Fruit fly (Drosophila melanogaster) whole organism, prepupa: Measurements from ENCODE around the gene CG13282.

Experiments used
- Blimp-1 ChIP-seq: fragments of 200-800 bp; sonication (Bioruptor generic); optimal IDR thresholded peaks from 3 replicates; lab custom pipeline; 2017; ENCODE audit warnings: missing biosample characterization, missing genetic modification characterization, mild to moderate bottlenecking, moderate library complexity, missing genetic modification reagents
- CG10631 ChIP-seq: fragments of 200-800 bp; sonication (Bioruptor generic); optimal IDR thresholded peaks from 2 replicates; lab custom pipeline; 2016; ENCODE audit warnings: missing biosample characterization, missing genetic modification characterization
- CG11294 ChIP-seq: fragments of 200-800 bp; sonication (Bioruptor generic); IDR thresholded peaks from 2 replicates; pipeline ENCODE4 v1.3.6; 2022; ENCODE audit warnings: missing biosample characterization, missing genetic modification characterization
- CG11902 ChIP-seq: fragments of 200-800 bp; sonication (Bioruptor generic); optimal IDR thresholded peaks from 3 replicates; lab custom pipeline; 2016; ENCODE audit warnings: missing biosample characterization, missing genetic modification characterization
- CG1621 ChIP-seq: fragments of 200-800 bp; sonication (Bioruptor generic); optimal IDR thresholded peaks from 3 replicates; lab custom pipeline; 2018; ENCODE audit warnings: missing biosample characterization, mild to moderate bottlenecking, missing genetic modification characterization
- CG16779 ChIP-seq: fragments of 200-800 bp; sonication (Bioruptor generic); optimal IDR thresholded peaks from 3 replicates; lab custom pipeline; 2017; ENCODE audit warnings: missing biosample characterization, mild to moderate bottlenecking, missing genetic modification characterization
- CG3032 ChIP-seq: fragments of 200-800 bp; optimal IDR thresholded peaks from 2 replicates; lab custom pipeline; 2019; ENCODE audit warnings: missing biosample characterization, mild to moderate bottlenecking, missing genetic modification characterization, moderate library complexity
- CG31627 ChIP-seq: fragments of 200-800 bp; sonication (Bioruptor generic); optimal IDR thresholded peaks from 3 replicates; lab custom pipeline; 2016; ENCODE audit warnings: missing biosample characterization, missing genetic modification characterization
- CG32006 ChIP-seq: fragments of 200-800 bp; sonication (Bioruptor generic); optimal IDR thresholded peaks from 3 replicates; lab custom pipeline; 2017; ENCODE audit warnings: missing biosample characterization, mild to moderate bottlenecking, missing genetic modification characterization
- CG34406 ChIP-seq: fragments of 200-800 bp; sonication (Bioruptor generic); optimal IDR thresholded peaks from 3 replicates; lab custom pipeline; 2016; ENCODE audit warnings: missing biosample characterization, missing genetic modification characterization
- CG3919 ChIP-seq: fragments of 200-800 bp; sonication (Bioruptor generic); optimal IDR thresholded peaks from 3 replicates; lab custom pipeline; 2016; ENCODE audit warnings: missing biosample characterization, missing genetic modification characterization
- CG4318 ChIP-seq: fragments of 200-800 bp; sonication (Bioruptor generic); optimal IDR thresholded peaks from 3 replicates; lab custom pipeline; 2017; ENCODE audit warnings: missing biosample characterization, mild to moderate bottlenecking, missing genetic modification characterization
- CG6163 ChIP-seq: fragments of 200-800 bp; sonication (Bioruptor generic); IDR thresholded peaks from 3 replicates; pipeline ENCODE4 v1.3.6; 2022; ENCODE audit warnings: missing biosample characterization, missing genetic modification characterization
- CG6808 ChIP-seq: fragments of 200-800 bp; sonication (Bioruptor generic); optimal IDR thresholded peaks from 3 replicates; lab custom pipeline; 2017; ENCODE audit warnings: missing biosample characterization, missing genetic modification characterization, mild to moderate bottlenecking, moderate library complexity, missing genetic modification reagents
- CG6854 ChIP-seq: fragments of 200-800 bp; sonication (Bioruptor generic); optimal IDR thresholded peaks from 2 replicates; lab custom pipeline; 2017; ENCODE audit warnings: missing biosample characterization, mild to moderate bottlenecking, missing genetic modification characterization
- CG7368 ChIP-seq: fragments of 200-800 bp; sonication (Bioruptor generic); optimal IDR thresholded peaks from 3 replicates; lab custom pipeline; 2016; ENCODE audit warnings: missing biosample characterization, missing genetic modification characterization
- CG8119 ChIP-seq: fragments of 200-800 bp; sonication (Bioruptor generic); IDR thresholded peaks from 3 replicates; pipeline ENCODE4 v1.3.6; 2022; ENCODE audit warnings: missing biosample characterization, missing genetic modification characterization
- CG8319 ChIP-seq: fragments of 200-800 bp; sonication (Bioruptor generic); optimal IDR thresholded peaks from 3 replicates; lab custom pipeline; 2016; ENCODE audit warnings: missing biosample characterization, missing genetic modification characterization
- CG8632 ChIP-seq: fragments of 200-800 bp; sonication (Bioruptor generic); optimal IDR thresholded peaks from 3 replicates; lab custom pipeline; 2016; ENCODE audit warnings: missing biosample characterization, missing genetic modification characterization
- CG9139 ChIP-seq: fragments of 200-800 bp; sonication (Bioruptor generic); optimal IDR thresholded peaks from 3 replicates; lab custom pipeline; 2017; ENCODE audit warnings: missing biosample characterization, mild to moderate bottlenecking, missing genetic modification characterization
- Eip78C ChIP-seq: fragments of 200-800 bp; sonication (Bioruptor generic); peaks from one replicate; lab custom pipeline; 2016; ENCODE audit warnings: missing biosample characterization, missing genetic modification characterization
- Ets21C ChIP-seq: fragments of 200-800 bp; sonication (Bioruptor generic); optimal IDR thresholded peaks from 3 replicates; lab custom pipeline; 2016; ENCODE audit warnings: missing biosample characterization, missing genetic modification characterization
- Hr38 ChIP-seq: sonication (Bioruptor generic); optimal IDR thresholded peaks from 2 replicates; lab custom pipeline; 2016; ENCODE audit warnings: missing biosample characterization, missing genetic modification characterization
- Hr39 ChIP-seq: fragments of 200-800 bp; sonication (Bioruptor generic); optimal IDR thresholded peaks from 2 replicates; lab custom pipeline; 2016; ENCODE audit warnings: missing biosample characterization, missing genetic modification characterization
- Met ChIP-seq: fragments of 200-800 bp; sonication (Bioruptor generic); optimal IDR thresholded peaks from 3 replicates; lab custom pipeline; 2016; ENCODE audit warnings: missing biosample characterization, missing genetic modification characterization
- OdsH ChIP-seq: fragments of 200-800 bp; sonication (Bioruptor generic); optimal IDR thresholded peaks from 3 replicates; lab custom pipeline; 2016; ENCODE audit warnings: missing biosample characterization, missing genetic modification characterization
- Smox ChIP-seq: fragments of 200-800 bp; sonication (Bioruptor generic); optimal IDR thresholded peaks from 3 replicates; lab custom pipeline; 2016; ENCODE audit warnings: missing biosample characterization, missing genetic modification characterization
- Sox102F ChIP-seq: fragments of 200-800 bp; sonication (Bioruptor generic); optimal IDR thresholded peaks from 2 replicates; lab custom pipeline; 2016; ENCODE audit warnings: missing biosample characterization, mild to moderate bottlenecking, missing genetic modification characterization
- Sox14 ChIP-seq: fragments of 200-800 bp; sonication (Bioruptor generic); optimal IDR thresholded peaks from 3 replicates; lab custom pipeline; 2016; ENCODE audit warnings: missing biosample characterization, missing genetic modification characterization
- Sox15 ChIP-seq: fragments of 200-800 bp; sonication (Bioruptor generic); optimal IDR thresholded peaks from 3 replicates; lab custom pipeline; 2016; ENCODE audit warnings: missing biosample characterization, missing genetic modification characterization
- acj6 ChIP-seq: fragments of 200-800 bp; sonication (Bioruptor generic); optimal IDR thresholded peaks from 3 replicates; lab custom pipeline; 2016; ENCODE audit warnings: missing biosample characterization, missing genetic modification characterization
- dac ChIP-seq: fragments of 200-800 bp; sonication (Bioruptor generic); optimal IDR thresholded peaks from 2 replicates; lab custom pipeline; 2017; ENCODE audit warnings: missing biosample characterization, mild to moderate bottlenecking, missing genetic modification characterization
- dsx ChIP-seq: fragments of 200-800 bp; optimal IDR thresholded peaks from 3 replicates; lab custom pipeline; 2019; ENCODE audit warnings: missing biosample characterization, mild to moderate bottlenecking, missing genetic modification characterization, moderate library complexity; ENCODE audit not compliant: poor library complexity, severe bottlenecking
- fd59A ChIP-seq: fragments of 200-800 bp; sonication (Bioruptor generic); optimal IDR thresholded peaks from 2 replicates; lab custom pipeline; 2017; ENCODE audit warnings: missing biosample characterization, mild to moderate bottlenecking, missing genetic modification characterization, missing genetic modification reagents
- fd85E ChIP-seq: fragments of 200-800 bp; sonication (Bioruptor generic); optimal IDR thresholded peaks from 3 replicates; lab custom pipeline; 2016; ENCODE audit warnings: missing biosample characterization, missing genetic modification characterization
- pdm3 ChIP-seq: fragments of 200-800 bp; sonication (Bioruptor generic); optimal IDR thresholded peaks from 3 replicates; lab custom pipeline; 2016; ENCODE audit warnings: missing biosample characterization, missing genetic modification characterization
- spab ChIP-seq: fragments of 200-800 bp; sonication (Bioruptor generic); optimal IDR thresholded peaks from 2 replicates; lab custom pipeline; 2017; ENCODE audit warnings: missing biosample characterization, mild to moderate bottlenecking, missing genetic modification characterization, missing genetic modification reagents
- svp ChIP-seq: fragments of 200-800 bp; sonication (Bioruptor generic); peaks from one replicate; lab custom pipeline; 2016; ENCODE audit warnings: missing biosample characterization, missing genetic modification characterization
- topi ChIP-seq: fragments of 200-800 bp; sonication (Bioruptor generic); optimal IDR thresholded peaks from 3 replicates; lab custom pipeline; 2016; ENCODE audit warnings: missing biosample characterization, missing genetic modification characterization
- vri ChIP-seq: fragments of 200-800 bp; sonication (Bioruptor generic); optimal IDR thresholded peaks from 3 replicates; lab custom pipeline; 2016; ENCODE audit warnings: missing biosample characterization, mild to moderate bottlenecking, missing genetic modification characterization

The CG13282 gene

DNA sequence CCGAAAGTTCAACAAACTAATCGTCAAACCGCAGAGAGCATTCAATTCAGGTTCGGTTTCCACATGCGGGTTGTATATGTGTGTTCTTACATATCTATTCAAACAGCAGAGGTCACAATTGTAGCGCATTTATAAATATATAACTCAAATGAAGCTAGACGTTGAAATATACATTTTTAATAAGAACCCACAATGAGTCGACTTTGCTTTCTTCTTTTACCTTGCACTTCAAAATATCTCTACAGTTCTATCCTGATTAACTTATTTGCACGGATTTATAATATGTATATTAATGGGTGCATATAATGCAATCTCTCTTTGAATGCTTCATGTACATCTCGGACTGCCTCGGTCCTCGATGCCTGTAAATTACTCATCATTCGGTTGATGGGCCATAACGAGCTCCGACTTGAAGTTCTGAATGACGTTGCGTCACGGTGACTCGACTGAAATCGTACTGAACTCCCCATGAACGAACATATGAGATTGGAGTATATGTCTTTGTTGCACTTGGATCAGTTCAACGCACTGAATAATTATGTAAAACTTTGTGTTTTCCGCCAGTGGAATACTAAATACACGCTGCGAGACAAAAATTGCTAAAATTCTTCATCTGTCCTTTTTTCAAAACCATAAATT, 15.8 kb downstream of the CG13282 start (continued):
- peak; percentile 10 for TF ChIP-seq Ets21C (GFP tag; lab: Kevin White, UChicago)
- TF ChIP-seq CG11294 (GFP tag; lab: Robert Waterston, UW) = peak; percentile 56; the same call in 1 of the 2 replicates
- TF ChIP-seq CG6163 (GFP tag; lab: Robert Waterston, UW) = peak; percentile 79
- TF ChIP-seq spab (GFP tag; lab: Kevin White, UChicago) = peak; percentile 73
- peak; percentile 58 for TF ChIP-seq CG8319 (GFP tag; lab: Kevin White, UChicago)
- no peak for TF ChIP-seq Blimp-1
- no peak for TF ChIP-seq dac (GFP tag; lab: Kevin White, UChicago)
- no peak for TF ChIP-seq fd85E (GFP tag; lab: Kevin White, UChicago)
- TF ChIP-seq acj6 = peak; percentile 77
- TF ChIP-seq CG3032 (tag; lab: Kevin White, UChicago) = peak; percentile 63
- peak; percentile 5 for TF ChIP-seq CG9139 (GFP tag; lab: Kevin White, UChicago)
- TF ChIP-seq Sox102F (GFP tag; lab: Kevin White, UChicago) = peak; percentile 62
- peak; percentile 49 for TF ChIP-seq CG31627 (GFP tag; lab: Kevin White, UChicago)
- TF ChIP-seq CG7368 (GFP tag; lab: Kevin White, UChicago) = peak; percentile 61
- peak; percentile 75 for TF ChIP-seq pdm3 (GFP tag; lab: Kevin White, UChicago)
- TF ChIP-seq OdsH (GFP tag; lab: Kevin White, UChicago) = peak; percentile 75
- peak; percentile 44 for TF ChIP-seq Sox15
- peak; percentile 79; the same call in 2 of the 3 replicates for TF ChIP-seq CG8119 (GFP tag; lab: Robert Waterston, UW)
- TF ChIP-seq Smox (GFP tag; lab: Kevin White, UChicago) = peak; percentile 62
- TF ChIP-seq dsx = peak; percentile 59
- peak; percentile 75 for TF ChIP-seq CG10631 (GFP tag; lab: Kevin White, UChicago)
- peak; percentile 61 for TF ChIP-seq fd59A (GFP tag; lab: Kevin White, UChicago)
- TF ChIP-seq CG1621 = peak; percentile 59
- peak; percentile 10 for TF ChIP-seq CG11902 (GFP tag; lab: Kevin White, UChicago)
- TF ChIP-seq CG3919 (GFP tag; lab: Kevin White, UChicago) = no peak
- peak; percentile 56 for TF ChIP-seq CG34406 (GFP tag; lab: Kevin White, UChicago)
- TF ChIP-seq Hr38 (GFP tag; lab: Kevin White, UChicago) = no peak
- peak; percentile 37 for TF ChIP-seq CG4318 (GFP tag; lab: Kevin White, UChicago)
- TF ChIP-seq Met (GFP tag; lab: Kevin White, UChicago) = peak; percentile 59
- peak; percentile 51 for TF ChIP-seq Hr39
- peak; percentile 82 for TF ChIP-seq CG32006 (GFP tag; lab: Kevin White, UChicago)
- peak; percentile 76 for TF ChIP-seq Sox14 (GFP tag; lab: Kevin White, UChicago)
- no peak for TF ChIP-seq CG16779
- no peak for TF ChIP-seq CG6854
- peak; percentile 71 for TF ChIP-seq svp
- TF ChIP-seq CG8632 = peak; percentile 72
- peak; percentile 42 for TF ChIP-seq CG6808 (GFP tag; lab: Kevin White, UChicago)

DNA sequence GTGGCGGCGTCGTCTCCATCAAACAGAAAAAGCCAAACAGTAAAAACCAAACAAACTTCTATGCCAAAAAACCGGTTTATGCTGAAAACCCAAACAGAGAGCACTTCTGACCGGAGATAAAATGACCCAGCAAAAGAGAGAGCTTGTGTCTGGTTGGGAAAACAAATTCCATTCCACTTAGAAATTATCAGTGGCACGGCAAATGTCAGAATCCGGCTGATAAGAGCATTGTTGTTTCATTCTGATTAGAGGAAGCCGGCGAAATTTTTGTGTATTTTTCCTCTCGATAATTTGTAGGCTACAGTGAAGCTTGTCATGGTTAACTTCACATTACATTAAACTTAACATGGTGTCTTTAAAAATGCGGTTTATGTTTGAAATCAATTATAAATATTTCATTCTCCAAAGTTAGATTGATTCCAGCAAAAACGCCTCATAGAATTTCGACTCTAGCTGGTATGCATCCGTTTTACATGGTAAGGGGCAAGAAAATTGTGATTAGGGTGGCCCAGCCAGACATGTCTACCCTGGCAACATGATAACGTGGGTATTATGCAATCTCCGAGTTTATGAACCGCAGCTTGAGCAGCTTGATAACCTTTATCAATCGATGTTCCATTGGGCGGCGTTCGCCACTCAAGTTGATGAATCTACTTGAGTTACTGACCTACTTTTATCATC, 16.7 kb downstream of the CG13282 start:
- peak; percentile 96 for TF ChIP-seq svp
- TF ChIP-seq topi = peak; percentile 7
- peak; percentile 20 for TF ChIP-seq Met (GFP tag; lab: Kevin White, UChicago)
- peak; percentile 5 for TF ChIP-seq CG31627 (GFP tag; lab: Kevin White, UChicago)
- no peak for TF ChIP-seq CG6163 (GFP tag; lab: Robert Waterston, UW)
- no peak for TF ChIP-seq CG11294 (GFP tag; lab: Robert Waterston, UW)
- TF ChIP-seq Eip78C = peak; percentile 33
- no peak for TF ChIP-seq Sox15
- TF ChIP-seq vri (GFP tag; lab: Kevin White, UChicago) = peak; percentile 86
- TF ChIP-seq Hr39 = peak; percentile 2
